Worm (Caenorhabditis elegans): Measurements from ENCODE around the gene F28C6.9.

- TF ChIP-seq tbx-37 (GFP tag; conservative IDR thresholded peaks at IDR 0.05) (no peak), F13C5.2 (tag; optimal IDR thresholded peaks at IDR 0.05) (no peak), aly-1 (tag; optimal IDR thresholded peaks at IDR 0.05) (no peak), scrt-1 (GFP tag; IDR thresholded peaks at IDR 0.05) (no peak), ets-7 (tag; optimal IDR thresholded peaks at IDR 0.05) (no peak)
Observed at ce11 chrII:8621883-8622282, 11.9 kb upstream of the F28C6.9 start, which contains the start of gene T22C8.3.

Data from whole organism, early embryonic.